2 fruit fly cellular contexts compared by ENCODE assay signal in genomic region chr3L:3382489-3382879, dm6.
TF ChIP-seq lines count a peak whose summit lies in the region.

No protein-coding gene starts in this region.

TF ChIP-seq in whole organism, embryonic, 481 proteins besides CTCF, POLR2A, EP300 and RAD21 (continued from another document and continues in another):
- TF ChIP-seq zf30C (GFP tag; optimal IDR thresholded peaks at IDR 0.05; lab: Kevin White, UChicago) (peak; percentile 79), Sox100B (GFP tag; optimal IDR thresholded peaks at IDR 0.05; lab: Kevin White, UChicago) (peak; percentile 74), unc-4 (GFP tag; IDR thresholded peaks at IDR 0.05; lab: Robert Waterston, UW; ENCODE audit: partially characterized antibody) (no peak), lab (GFP tag; optimal IDR thresholded peaks at IDR 0.05; lab: Kevin White, UChicago) (peak; percentile 92), bab2 (GFP tag; optimal IDR thresholded peaks at IDR 0.05; lab: Kevin White, UChicago) (peak; percentile 65), ind (GFP tag; optimal IDR thresholded peaks at IDR 0.05; lab: Kevin White, UChicago) (peak; percentile 84), Hr3 (GFP tag; optimal IDR thresholded peaks at IDR 0.05; lab: Kevin White, UChicago) (peak; percentile 78), bcd (GFP tag; optimal IDR thresholded peaks at IDR 0.05; lab: Kevin White, UChicago) (peak; percentile 85), CG17328 (GFP tag; IDR thresholded peaks at IDR 0.05; lab: Robert Waterston, UW) (peak; percentile 87), sens (GFP tag; lab: Kevin White, UChicago) (peak; percentile 97), schlank (tag; optimal IDR thresholded peaks at IDR 0.05; lab: Kevin White, UChicago) (peak; percentile 68), CG10565 (GFP tag; optimal IDR thresholded peaks at IDR 0.05; lab: Kevin White, UChicago) (no peak), her (GFP tag; optimal IDR thresholded peaks at IDR 0.05; lab: Kevin White, UChicago) (peak; percentile 69), CG9609 (GFP tag; optimal IDR thresholded peaks at IDR 0.05; lab: Kevin White, UChicago) (peak; percentile 62), CG12942 (GFP tag; optimal IDR thresholded peaks at IDR 0.05; lab: Kevin White, UChicago) (peak; percentile 71), CG8290 (GFP tag; optimal IDR thresholded peaks at IDR 0.05; lab: Kevin White, UChicago) (peak; percentile 58), CG8290 (tag; optimal IDR thresholded peaks at IDR 0.05; lab: Kevin White, UChicago) (peak in 1 of 2 experiments; percentile 83), CG5180 (GFP tag; optimal IDR thresholded peaks at IDR 0.05; lab: Kevin White, UChicago) (peak; percentile 47), Nf-YC (tag; optimal IDR thresholded peaks at IDR 0.05; lab: Kevin White, UChicago) (peak; percentile 62), da (GFP tag; optimal IDR thresholded peaks at IDR 0.05; lab: Kevin White, UChicago) (no peak), nerfin-2 (GFP tag; IDR thresholded peaks at IDR 0.05; lab: Robert Waterston, UW; ENCODE audit: partially characterized antibody) (no peak), CG6791 (GFP tag; IDR thresholded peaks at IDR 0.05; lab: Robert Waterston, UW; ENCODE audit: partially characterized antibody) (no peak), CG4820 (GFP tag; optimal IDR thresholded peaks at IDR 0.05; lab: Kevin White, UChicago) (peak; percentile 82), HLH3B (GFP tag; IDR thresholded peaks at IDR 0.05; lab: Robert Waterston, UW) (peak; percentile 82), CG11504 (tag; optimal IDR thresholded peaks at IDR 0.05; lab: Kevin White, UChicago) (peak; percentile 88), gfzf (GFP tag; optimal IDR thresholded peaks at IDR 0.05; lab: Kevin White, UChicago) (no peak), CG34376 (GFP tag; optimal IDR thresholded peaks at IDR 0.05; lab: Kevin White, UChicago) (peak; percentile 16), Lhr (GFP tag; optimal IDR thresholded peaks at IDR 0.05; lab: Kevin White, UChicago) (peak; percentile 52), Dfd (GFP tag; optimal IDR thresholded peaks at IDR 0.05; lab: Kevin White, UChicago) (no peak), CG12071 (GFP tag; optimal IDR thresholded peaks at IDR 0.05; lab: Kevin White, UChicago) (peak; percentile 70), ab (GFP tag; optimal IDR thresholded peaks at IDR 0.05; lab: Kevin White, UChicago) (no peak), CG3726 (GFP tag; IDR thresholded peaks at IDR 0.05; lab: Robert Waterston, UW) (peak; percentile 79), NC2α (GFP tag; optimal IDR thresholded peaks at IDR 0.05; lab: Kevin White, UChicago) (peak; percentile 60), pb (GFP tag; optimal IDR thresholded peaks at IDR 0.05; lab: Kevin White, UChicago) (peak; percentile 25), pfk (GFP tag; optimal IDR thresholded peaks at IDR 0.05; lab: Kevin White, UChicago) (no peak), az2 (GFP tag; optimal IDR thresholded peaks at IDR 0.05; lab: Kevin White, UChicago) (peak; percentile 84), row (GFP tag; IDR thresholded peaks at IDR 0.05; lab: Robert Waterston, UW) (peak; percentile 89), Max (GFP tag; optimal IDR thresholded peaks at IDR 0.05; lab: Kevin White, UChicago) (peak; percentile 79), onecut (GFP tag; IDR thresholded peaks at IDR 0.05; lab: Robert Waterston, UW) (peak; percentile 73), Nf-YB (GFP tag; optimal IDR thresholded peaks at IDR 0.05; lab: Kevin White, UChicago) (peak; percentile 69), sima (GFP tag; optimal IDR thresholded peaks at IDR 0.05; lab: Kevin White, UChicago) (peak; percentile 66), CG7372 (GFP tag; IDR thresholded peaks at IDR 0.05; lab: Robert Waterston, UW) (peak; percentile 74), B-H2 (GFP tag; optimal IDR thresholded peaks at IDR 0.05; lab: Kevin White, UChicago) (peak; percentile 34), Vsx1 (GFP tag; optimal IDR thresholded peaks at IDR 0.05; lab: Kevin White, UChicago) (peak; percentile 65), CG4360 (GFP tag; IDR thresholded peaks at IDR 0.05; lab: Robert Waterston, UW) (no peak; the same call in 1 of the 2 replicates), NfI (GFP tag; optimal IDR thresholded peaks at IDR 0.05; lab: Kevin White, UChicago) (peak; percentile 68), jumu (GFP tag; optimal IDR thresholded peaks at IDR 0.05; lab: Kevin White, UChicago) (peak; percentile 82), CG6765 (GFP tag; optimal IDR thresholded peaks at IDR 0.05; lab: Kevin White, UChicago) (peak; percentile 74), CG30431 (GFP tag; optimal IDR thresholded peaks at IDR 0.05; lab: Kevin White, UChicago) (peak; percentile 61), B-H1 (GFP tag; IDR thresholded peaks at IDR 0.05; lab: Robert Waterston, UW) (peak; percentile 77), Asciz (GFP tag; optimal IDR thresholded peaks at IDR 0.05; lab: Kevin White, UChicago) (peak; percentile 74), Hr39 (optimal IDR thresholded peaks at IDR 0.05; lab: Kevin White, UChicago) (no peak), CG5245 (GFP tag; optimal IDR thresholded peaks at IDR 0.05; lab: Kevin White, UChicago) (peak; percentile 71), HmgD (GFP tag; optimal IDR thresholded peaks at IDR 0.05; lab: Kevin White, UChicago) (peak; percentile 32), luna (GFP tag; optimal IDR thresholded peaks at IDR 0.05; lab: Kevin White, UChicago) (peak; percentile 24), dm (GFP tag; optimal IDR thresholded peaks at IDR 0.05; lab: Kevin White, UChicago) (peak; percentile 33), Doc2 (GFP tag; IDR thresholded peaks at IDR 0.05; lab: Robert Waterston, UW) (no peak), fu2 (GFP tag; optimal IDR thresholded peaks at IDR 0.05; lab: Kevin White, UChicago) (peak; percentile 28), CG15514 (GFP tag; optimal IDR thresholded peaks at IDR 0.05; lab: Kevin White, UChicago) (peak; percentile 71), sna (GFP tag; IDR thresholded peaks at IDR 0.05; lab: Robert Waterston, UW; ENCODE audit: partially characterized antibody) (no peak), Lim3 (GFP tag; IDR thresholded peaks at IDR 0.05; lab: Robert Waterston, UW) (no peak), CG1024 (GFP tag; IDR thresholded peaks at IDR 0.05; lab: Robert Waterston, UW) (peak; percentile 40), CG18599 (GFP tag; optimal IDR thresholded peaks at IDR 0.05; lab: Kevin White, UChicago) (peak; percentile 87), Hey (tag; optimal IDR thresholded peaks at IDR 0.05; lab: Kevin White, UChicago) (no peak), sc (optimal IDR thresholded peaks at IDR 0.05; lab: Kevin White, UChicago) (no peak), sc (GFP tag; optimal IDR thresholded peaks at IDR 0.05; lab: Kevin White, UChicago) (peak; percentile 75)

TF ChIP-seq in whole organism, prepupa, 60 proteins besides CTCF, POLR2A, EP300 and RAD21 (continued from another document):
- TF ChIP-seq CG6792 (GFP tag; optimal IDR thresholded peaks at IDR 0.05; lab: Kevin White, UChicago) (peak; percentile 3), Smox (GFP tag; optimal IDR thresholded peaks at IDR 0.05; lab: Kevin White, UChicago) (no peak), CG10669 (GFP tag; optimal IDR thresholded peaks at IDR 0.05; lab: Kevin White, UChicago) (peak; percentile 31), CG6276 (GFP tag; optimal IDR thresholded peaks at IDR 0.05; lab: Kevin White, UChicago) (peak; percentile 53), Met (GFP tag; optimal IDR thresholded peaks at IDR 0.05; lab: Kevin White, UChicago) (no peak), Sox15 (GFP tag; optimal IDR thresholded peaks at IDR 0.05; lab: Kevin White, UChicago) (no peak), CG6808 (GFP tag; optimal IDR thresholded peaks at IDR 0.05; lab: Kevin White, UChicago) (peak; percentile 36), CG8119 (GFP tag; IDR thresholded peaks at IDR 0.05; lab: Robert Waterston, UW) (peak; percentile 76), Sox14 (GFP tag; optimal IDR thresholded peaks at IDR 0.05; lab: Kevin White, UChicago) (peak; percentile 20), Hr38 (GFP tag; optimal IDR thresholded peaks at IDR 0.05; lab: Kevin White, UChicago) (no peak), Gug (GFP tag; IDR thresholded peaks at IDR 0.05; lab: Robert Waterston, UW) (peak; percentile 58; the same call in 1 of the 2 replicates), spab (GFP tag; optimal IDR thresholded peaks at IDR 0.05; lab: Kevin White, UChicago) (peak; percentile 32), net (GFP tag; optimal IDR thresholded peaks at IDR 0.05; lab: Kevin White, UChicago) (peak; percentile 36), dsx (GFP tag; optimal IDR thresholded peaks at IDR 0.05; lab: Kevin White, UChicago; ENCODE audit: poor library complexity, severe bottlenecking) (peak; percentile 61), achi (GFP tag; optimal IDR thresholded peaks at IDR 0.05; lab: Kevin White, UChicago) (peak; percentile 50), dac (GFP tag; optimal IDR thresholded peaks at IDR 0.05; lab: Kevin White, UChicago) (no peak), OdsH (GFP tag; optimal IDR thresholded peaks at IDR 0.05; lab: Kevin White, UChicago) (peak; percentile 62), Hr39 (GFP tag; optimal IDR thresholded peaks at IDR 0.05; lab: Kevin White, UChicago) (no peak), CG7368 (GFP tag; optimal IDR thresholded peaks at IDR 0.05; lab: Kevin White, UChicago) (peak; percentile 26), topi (GFP tag; optimal IDR thresholded peaks at IDR 0.05; lab: Kevin White, UChicago) (no peak), pdm3 (GFP tag; optimal IDR thresholded peaks at IDR 0.05; lab: Kevin White, UChicago) (peak; percentile 49), salr (GFP tag; optimal IDR thresholded peaks at IDR 0.05; lab: Kevin White, UChicago) (peak in 1 of 2 experiments; percentile 27), CG15336 (GFP tag; IDR thresholded peaks at IDR 0.05; lab: Robert Waterston, UW) (peak; percentile 83), svp (GFP tag; lab: Kevin White, UChicago) (peak; percentile 45), esn (GFP tag; optimal IDR thresholded peaks at IDR 0.05; lab: Kevin White, UChicago) (no peak), CG6163 (GFP tag; IDR thresholded peaks at IDR 0.05; lab: Robert Waterston, UW) (peak; percentile 82), CG3919 (GFP tag; optimal IDR thresholded peaks at IDR 0.05; lab: Kevin White, UChicago) (peak; percentile 54), Ets21C (GFP tag; optimal IDR thresholded peaks at IDR 0.05; lab: Kevin White, UChicago) (no peak), lz (GFP tag; optimal IDR thresholded peaks at IDR 0.05; lab: Kevin White, UChicago) (no peak), CG9139 (GFP tag; optimal IDR thresholded peaks at IDR 0.05; lab: Kevin White, UChicago) (no peak), CG16779 (tag; optimal IDR thresholded peaks at IDR 0.05; lab: Kevin White, UChicago) (peak; percentile 16), CG8632 (GFP tag; optimal IDR thresholded peaks at IDR 0.05; lab: Kevin White, UChicago) (peak; percentile 5), vri (GFP tag; optimal IDR thresholded peaks at IDR 0.05; lab: Kevin White, UChicago) (no peak), CG11762 (GFP tag; optimal IDR thresholded peaks at IDR 0.05; lab: Kevin White, UChicago; ENCODE audit: insufficient read depth) (peak; percentile 12), CG6854 (GFP tag; optimal IDR thresholded peaks at IDR 0.05; lab: Kevin White, UChicago) (no peak), fd59A (GFP tag; optimal IDR thresholded peaks at IDR 0.05; lab: Kevin White, UChicago) (peak; percentile 22), CG32006 (GFP tag; optimal IDR thresholded peaks at IDR 0.05; lab: Kevin White, UChicago) (peak; percentile 70)
